Fruit fly (Drosophila melanogaster): ENCODE data around the gene bun.
A peak's percentile ranks its signal among the peaks of the same experiment; 100 is the strongest.

DNA sequence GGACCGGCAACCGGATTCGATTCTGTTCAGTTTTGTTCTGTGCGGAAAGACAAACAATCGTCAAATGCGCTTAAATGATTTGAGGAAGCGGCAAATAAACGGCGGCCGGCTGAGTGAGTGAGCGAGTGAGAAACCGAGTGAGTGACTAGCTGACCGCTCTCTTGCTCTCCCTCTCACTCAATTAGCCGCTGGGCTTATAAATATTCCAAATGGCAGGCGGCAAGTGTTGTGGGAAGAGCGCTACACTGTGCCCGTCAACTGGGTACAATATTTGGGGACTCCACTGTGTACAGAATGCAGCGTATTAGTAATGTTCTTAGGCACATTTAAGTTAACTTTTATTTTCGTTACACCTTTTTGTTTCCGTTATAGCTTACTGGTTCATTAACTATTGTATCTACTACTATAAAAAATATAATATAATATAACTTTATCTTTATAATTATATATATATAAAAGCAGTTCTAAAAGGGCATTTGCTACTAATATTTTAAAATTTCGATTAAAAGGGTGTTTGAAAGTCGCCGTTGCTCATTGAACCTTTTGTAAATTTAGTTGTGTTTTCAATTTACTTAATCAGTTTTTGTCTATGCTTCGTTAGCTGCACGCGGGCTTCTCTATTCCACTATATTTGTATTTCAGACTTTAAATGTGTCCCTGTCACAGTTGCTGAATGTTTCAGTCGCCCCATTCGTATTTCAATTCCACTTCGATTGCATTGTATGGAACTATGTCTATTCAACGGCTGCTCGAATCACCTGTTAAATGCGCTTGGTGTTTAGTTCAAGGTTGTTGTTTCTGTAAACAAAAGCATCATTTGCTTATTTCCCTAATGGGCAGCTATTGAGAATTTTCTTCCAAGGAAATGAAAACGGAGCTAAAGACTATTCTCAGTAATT lies 124.4 kb downstream of the bun start:
- TF ChIP-seq Pif1B (GFP tag; optimal IDR thresholded peaks at IDR 0.05) (no peak), CG14655 (GFP tag; optimal IDR thresholded peaks at IDR 0.05) (peak; percentile 2), CG15710 (tag; optimal IDR thresholded peaks at IDR 0.05) (no peak), EcR (GFP tag; optimal IDR thresholded peaks at IDR 0.05) (no peak), D1 (tag; optimal IDR thresholded peaks at IDR 0.05) (no peak), Ets98B (GFP tag; IDR thresholded peaks at IDR 0.05) (peak; percentile 33; the same call in 1 of the 2 replicates), rn (GFP tag; IDR thresholded peaks at IDR 0.05) (no peak), fd96Ca (GFP tag; IDR thresholded peaks at IDR 0.05) (no peak), CG32121 (GFP tag; IDR thresholded peaks at IDR 0.05) (no peak), CG8301 (tag; optimal IDR thresholded peaks at IDR 0.05) (no peak)
